Worm (Caenorhabditis elegans) whole organism, mixed stage, embryonic: ENCODE results near the gene T01G6.10.

Experiments
- M03D4.4 ChIP-seq: sonication (generic microtip); optimal IDR thresholded peaks from 2 replicates; lab custom pipeline; 2017; ENCODE audit warnings: mild to moderate bottlenecking, missing genetic modification characterization, missing compliant biosample characterization
- ceh-83 ChIP-seq: fragments of 200-800 bp; sonication (Bioruptor generic); optimal IDR thresholded peaks from 2 replicates; lab custom pipeline; 2018; ENCODE audit warnings: mild to moderate bottlenecking, missing genetic modification characterization, missing compliant biosample characterization
- cnd-1 ChIP-seq: fragments of 200-800 bp; sonication (Bioruptor generic); optimal IDR thresholded peaks from 2 replicates; lab custom pipeline; 2018; ENCODE audit warnings: mild to moderate bottlenecking, missing genetic modification characterization, missing compliant biosample characterization
- elt-1 ChIP-seq: sonication (generic microtip); optimal IDR thresholded peaks from 2 replicates; lab custom pipeline; 2017; ENCODE audit warnings: missing genetic modification characterization, mild to moderate bottlenecking, missing compliant biosample characterization, antibody characterized with exemption, moderate library complexity, borderline replicate concordance; ENCODE audit not compliant: insufficient read depth
- hlh-1 ChIP-seq: fragments of 150-350 bp; optimal IDR thresholded peaks from 2 replicates; lab custom pipeline; 2014; ENCODE audit warnings: missing biosample characterization, missing genetic modification reagents, missing genetic modification characterization
- lin-13 ChIP-seq: fragments of 150-350 bp; optimal IDR thresholded peaks from 2 replicates; lab custom pipeline; 2014; ENCODE audit warnings: missing biosample characterization, missing genetic modification characterization
- lsy-2 ChIP-seq: fragments of 150-350 bp; optimal IDR thresholded peaks from 2 replicates; lab custom pipeline; 2014; ENCODE audit warnings: missing biosample characterization, missing genetic modification characterization
- mab-5 ChIP-seq: fragments of 150-350 bp; optimal IDR thresholded peaks from 2 replicates; lab custom pipeline; 2014; ENCODE audit warnings: missing biosample characterization, missing genetic modification characterization
- nhr-12 ChIP-seq: fragments of 150-350 bp; optimal IDR thresholded peaks from 2 replicates; lab custom pipeline; 2014; ENCODE audit warnings: missing biosample characterization, missing genetic modification characterization
- nhr-237 ChIP-seq: fragments of 150-350 bp; optimal IDR thresholded peaks from 2 replicates; lab custom pipeline; 2014; ENCODE audit warnings: missing biosample characterization, missing genetic modification characterization
- nhr-28 ChIP-seq: fragments of 150-350 bp; optimal IDR thresholded peaks from 2 replicates; lab custom pipeline; 2014; ENCODE audit warnings: missing biosample characterization, missing genetic modification characterization
- nhr-76 ChIP-seq: sonication (generic microtip); optimal IDR thresholded peaks from 2 replicates; lab custom pipeline; 2017; ENCODE audit warnings: missing biosample characterization, missing genetic modification characterization
- pha-4 ChIP-seq: fragments of 150-350 bp; optimal IDR thresholded peaks from 2 replicates; lab custom pipeline; 2018; ENCODE audit warnings: missing biosample characterization, missing genetic modification reagents, missing genetic modification characterization
- snpc-4 ChIP-seq: fragments of 150-350 bp; optimal IDR thresholded peaks from 2 replicates; lab custom pipeline; 2014; ENCODE audit warnings: missing biosample characterization, missing genetic modification characterization
- sptf-1 ChIP-seq: sonication (generic microtip); optimal IDR thresholded peaks from 2 replicates; lab custom pipeline; 2017; ENCODE audit warnings: mild to moderate bottlenecking, missing genetic modification characterization, moderate library complexity, missing compliant biosample characterization
- unc-120 ChIP-seq: sonication (generic microtip); optimal IDR thresholded peaks from 2 replicates; lab custom pipeline; 2017; ENCODE audit warnings: missing genetic modification characterization, missing compliant biosample characterization; ENCODE audit not compliant: poor library complexity, severe bottlenecking
- unc-39 ChIP-seq: fragments of 150-350 bp; optimal IDR thresholded peaks from 2 replicates; lab custom pipeline; 2014; ENCODE audit warnings: missing biosample characterization, missing genetic modification characterization
- zip-8 ChIP-seq: fragments of 150-350 bp; optimal IDR thresholded peaks from 2 replicates; lab custom pipeline; 2014; ENCODE audit warnings: missing biosample characterization, missing genetic modification characterization
- ztf-11 ChIP-seq: fragments of 150-350 bp; optimal IDR thresholded peaks from 2 replicates; lab custom pipeline; 2014; ENCODE audit warnings: missing biosample characterization, missing genetic modification characterization

The T01G6.10 gene

DNA sequence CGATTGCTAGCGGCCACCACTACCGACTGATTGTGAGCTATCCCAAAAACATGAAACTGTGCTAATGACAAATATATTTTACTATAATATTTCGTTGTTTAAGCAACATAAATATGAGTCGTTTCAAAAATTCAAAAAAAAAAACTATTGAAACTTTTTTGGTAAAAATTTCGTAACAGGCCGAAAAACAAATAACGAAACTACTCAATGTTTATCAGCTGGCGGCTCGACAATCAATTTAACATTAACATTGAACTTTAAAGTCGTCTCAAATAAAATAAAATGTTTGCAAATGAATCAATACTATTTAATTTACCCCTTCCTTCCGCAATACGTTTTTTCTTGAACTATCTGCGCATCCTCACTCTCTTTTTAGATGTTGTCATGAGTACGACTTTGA lies 45.2 kb downstream of the T01G6.10 start:
- TF ChIP-seq cnd-1 (no peak), elt-1 (tag; lab: Kevin White, UChicago) (no peak), unc-39 (tag; lab: Kevin White, UChicago) (no peak)

DNA sequence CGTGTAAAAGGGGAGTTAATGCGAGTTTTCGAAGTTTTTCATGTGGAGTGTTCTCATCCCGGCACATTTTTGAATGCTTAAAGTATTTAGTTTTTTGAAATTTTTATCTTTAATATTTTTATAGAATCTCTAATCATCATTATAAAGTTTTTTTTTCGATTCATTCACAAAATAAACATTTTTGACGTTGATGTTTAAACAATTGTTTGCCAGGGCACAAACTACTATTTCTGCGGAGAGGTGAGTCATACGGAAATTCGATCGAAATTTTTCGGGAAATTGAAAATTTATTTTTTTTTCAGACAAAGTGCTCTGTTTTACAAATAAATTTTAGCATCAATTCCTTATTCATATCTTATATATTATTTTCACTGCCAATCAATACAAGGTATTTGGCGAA lies 49.5 kb downstream of the T01G6.10 start, which contains the start of gene nhr-98:
TSS of gene nhr-98 (plus strand) at position 301 of the 400 bp plus-strand sequence.
- TF ChIP-seq zip-8 (tag; lab: Kevin White, UChicago), result no peak
- TF ChIP-seq nhr-12, result no peak
- TF ChIP-seq M03D4.4, result no peak
- no peak for TF ChIP-seq pha-4
- no peak for TF ChIP-seq ceh-83 (GFP tag; lab: Kevin White, UChicago)
- TF ChIP-seq nhr-76 (tag; lab: Kevin White, UChicago), result no peak
- TF ChIP-seq lin-13 (tag; lab: Kevin White, UChicago), result no peak
- no peak for TF ChIP-seq mab-5 (tag; lab: Kevin White, UChicago)
- TF ChIP-seq unc-120 (tag; lab: Kevin White, UChicago), result no peak
- no peak for TF ChIP-seq ztf-11
- no peak for TF ChIP-seq nhr-28
- TF ChIP-seq snpc-4, result no peak
- TF ChIP-seq sptf-1 (tag; lab: Kevin White, UChicago), result no peak
- no peak for TF ChIP-seq hlh-1 (tag; lab: Kevin White, UChicago)
- TF ChIP-seq lsy-2, result no peak
- no peak for TF ChIP-seq nhr-237 (tag; lab: Kevin White, UChicago)
